Worm (Caenorhabditis elegans) whole organism, young adult: ENCODE measurements around the gene ubc-8.
A peak's percentile ranks its signal among the peaks of the same experiment; 100 is the strongest.

Source experiments
- ceh-79 ChIP-seq: sonication (generic microtip); optimal IDR thresholded peaks from 2 replicates; lab custom pipeline; 2017; ENCODE audit warnings: mild to moderate bottlenecking, missing genetic modification characterization, missing compliant biosample characterization
- pbrm-1 ChIP-seq: fragments of 200-800 bp; sonication (Bioruptor generic); IDR thresholded peaks from 2 replicates; pipeline ENCODE4 v1.3.6; 2022; ENCODE audit warnings: missing genetic modification reagents, missing genetic modification characterization, missing compliant biosample characterization
- ztf-18 ChIP-seq: sonication (generic microtip); optimal IDR thresholded peaks from 2 replicates; lab custom pipeline; 2016; ENCODE audit warnings: missing genotype, mild to moderate bottlenecking, missing genetic modification characterization, missing compliant biosample characterization

- no peak for TF ChIP-seq ceh-79 (tag; lab: Kevin White, UChicago)
- TF ChIP-seq ztf-18 (tag; lab: Kevin White, UChicago) = peak; percentile 84
- peak; percentile 91 for TF ChIP-seq pbrm-1 (GFP tag; lab: Robert Waterston, UW)
These were observed 52.1 kb downstream of the ubc-8 start for ce11 chrIV:2654965-2655364.
